Fruit fly (Drosophila melanogaster) whole organism, adult: Measurements from ENCODE around the gene eca.
A peak's percentile ranks its signal among the peaks of the same experiment; 100 is the strongest.

Experiments used
- CG14711 ChIP-seq: fragments of 200-800 bp; sonication (Bioruptor generic); optimal IDR thresholded peaks from 2 replicates; lab custom pipeline; 2018; ENCODE audit warnings: missing biosample characterization, mild to moderate bottlenecking, missing genetic modification characterization, moderate library complexity
- CG33017 ChIP-seq: fragments of 200-800 bp; sonication (Bioruptor generic); optimal IDR thresholded peaks from 2 replicates; lab custom pipeline; 2018; ENCODE audit warnings: missing biosample characterization, mild to moderate bottlenecking, missing genetic modification characterization, moderate library complexity
- CG5204 ChIP-seq: fragments of 200-800 bp; sonication (Bioruptor generic); optimal IDR thresholded peaks from 2 replicates; lab custom pipeline; 2016; ENCODE audit warnings: missing biosample characterization, missing genetic modification characterization
- CG7045 ChIP-seq: fragments of 200-800 bp; sonication (Bioruptor generic); optimal IDR thresholded peaks from 2 replicates; lab custom pipeline; 2017; ENCODE audit warnings: missing biosample characterization, mild to moderate bottlenecking, missing genetic modification characterization
- Hr96 ChIP-seq: fragments of 200-800 bp; sonication (Bioruptor generic); optimal IDR thresholded peaks from 2 replicates; lab custom pipeline; 2016; ENCODE audit warnings: missing biosample characterization, missing genetic modification characterization
- cnc ChIP-seq, 2 experiments: fragments of >200 bp; optimal IDR thresholded peaks; 2 replicates each; lab custom pipeline; 2017
- pad ChIP-seq: fragments of 200-800 bp; sonication (Bioruptor generic); optimal IDR thresholded peaks from 3 replicates; lab custom pipeline; 2017; ENCODE audit warnings: missing biosample characterization, missing genetic modification characterization, mild to moderate bottlenecking, moderate library complexity, missing genetic modification reagents
- toe ChIP-seq: fragments of 200-800 bp; sonication (Bioruptor generic); optimal IDR thresholded peaks from 2 replicates; lab custom pipeline; 2016; ENCODE audit warnings: missing biosample characterization, missing genetic modification characterization

dm6 chr3R:9705008-9705628, 19.8 kb upstream of the eca start, which contains the start of gene Unc-115a:
- TF ChIP-seq pad (no peak), CG5204 (no peak), Hr96 (GFP tag; lab: Kevin White, UChicago) (no peak), CG14711 (no peak), CG7045 (GFP tag; lab: Kevin White, UChicago) (no peak), cnc (optimal IDR thresholded peaks at IDR 0.05; lab: Kevin White, UChicago) (no peak), toe (no peak), CG33017 (peak; percentile 31)
